Fruit fly (Drosophila melanogaster) whole organism, adult: Measurements from ENCODE around the gene capu.

Experiments used
- CG11617 ChIP-seq: fragments of 200-800 bp; sonication (Bioruptor generic); optimal IDR thresholded peaks from 2 replicates; lab custom pipeline; 2017; ENCODE audit warnings: mild to moderate bottlenecking, missing biosample characterization, missing genetic modification reagents, missing genetic modification characterization
- CG12768 ChIP-seq: fragments of 200-800 bp; sonication (Bioruptor generic); optimal IDR thresholded peaks from 2 replicates; lab custom pipeline; 2017; ENCODE audit warnings: missing biosample characterization, missing genetic modification characterization, mild to moderate bottlenecking, moderate library complexity, missing genetic modification reagents
- CG7045 ChIP-seq: fragments of 200-800 bp; sonication (Bioruptor generic); optimal IDR thresholded peaks from 2 replicates; lab custom pipeline; 2017; ENCODE audit warnings: missing biosample characterization, mild to moderate bottlenecking, missing genetic modification characterization
- CG7101 ChIP-seq: fragments of 200-800 bp; sonication (Bioruptor generic); optimal IDR thresholded peaks from 2 replicates; lab custom pipeline; 2018; ENCODE audit warnings: missing biosample characterization, mild to moderate bottlenecking, missing genetic modification characterization, moderate library complexity
- Clk ChIP-seq: fragments of 200-800 bp; sonication (Bioruptor generic); optimal IDR thresholded peaks from 2 replicates; lab custom pipeline; 2017; ENCODE audit warnings: missing biosample characterization, missing genetic modification characterization
- Crg-1 ChIP-seq: fragments of 200-800 bp; sonication (Bioruptor generic); optimal IDR thresholded peaks from 2 replicates; lab custom pipeline; 2016; ENCODE audit warnings: missing biosample characterization, missing genetic modification characterization
- Mnt ChIP-seq: fragments of 200-800 bp; sonication (Bioruptor generic); optimal IDR thresholded peaks from 2 replicates; lab custom pipeline; 2016; ENCODE audit warnings: missing biosample characterization, mild to moderate bottlenecking, missing genetic modification characterization
- bab1 ChIP-seq: fragments of 200-800 bp; sonication (Bioruptor generic); optimal IDR thresholded peaks from 3 replicates; lab custom pipeline; 2019; ENCODE audit warnings: missing biosample characterization, mild to moderate bottlenecking, missing genetic modification characterization, moderate library complexity
- cic ChIP-seq: fragments of 200-800 bp; sonication (Bioruptor generic); optimal IDR thresholded peaks from 2 replicates; lab custom pipeline; 2017; ENCODE audit warnings: missing biosample characterization, mild to moderate bottlenecking, missing genetic modification characterization, moderate library complexity
- kay ChIP-seq: fragments of 200-800 bp; sonication (Bioruptor generic); peaks from one replicate; lab custom pipeline; 2016; ENCODE audit warnings: missing biosample characterization, missing genetic modification characterization, borderline replicate concordance
- ovo ChIP-seq: fragments of 200-800 bp; sonication (Bioruptor generic); optimal IDR thresholded peaks from 2 replicates; lab custom pipeline; 2016; ENCODE audit warnings: missing biosample characterization, missing genetic modification characterization
- pad ChIP-seq: fragments of 200-800 bp; sonication (Bioruptor generic); optimal IDR thresholded peaks from 3 replicates; lab custom pipeline; 2017; ENCODE audit warnings: missing biosample characterization, missing genetic modification characterization, mild to moderate bottlenecking, moderate library complexity, missing genetic modification reagents
- toe ChIP-seq: fragments of 200-800 bp; sonication (Bioruptor generic); optimal IDR thresholded peaks from 2 replicates; lab custom pipeline; 2016; ENCODE audit warnings: missing biosample characterization, missing genetic modification characterization

Gene capu

dm6 chr2L:3825413-3825812 lies 77.2 kb downstream of the capu start, which contains the start of gene slp1:
Gene slp1, plus strand, starts transcription at chr2L:3825675.
- TF ChIP-seq CG12768 (no peak), CG7045 (GFP tag; lab: Kevin White, UChicago) (no peak), Crg-1 (GFP tag; lab: Kevin White, UChicago) (no peak), Clk (GFP tag; lab: Kevin White, UChicago) (no peak), CG7101 (tag; lab: Kevin White, UChicago) (no peak), cic (GFP tag; lab: Kevin White, UChicago) (no peak), bab1 (GFP tag; lab: Kevin White, UChicago) (no peak), Mnt (no peak), ovo (GFP tag; lab: Kevin White, UChicago) (no peak), CG11617 (GFP tag; lab: Kevin White, UChicago) (no peak)

DNA sequence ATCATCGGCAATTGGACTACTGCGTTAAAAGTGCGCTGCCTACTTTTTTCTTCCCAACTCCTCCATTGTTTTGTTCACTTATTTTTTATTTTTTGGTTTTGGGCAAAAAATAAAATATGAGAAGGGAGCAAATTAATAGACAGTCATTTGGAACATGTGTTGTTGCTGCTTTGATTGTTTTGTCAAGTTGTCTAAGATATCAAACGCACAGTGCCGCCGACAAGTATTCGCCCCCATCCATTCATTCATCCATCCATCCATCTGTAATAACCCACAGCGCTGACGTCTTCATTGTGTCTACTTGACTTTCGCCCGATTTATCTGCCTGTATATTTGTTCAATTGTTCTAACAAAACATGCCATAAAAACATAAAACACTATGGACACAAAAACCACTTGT lies 78.8 kb downstream of the capu start:
- no peak for TF ChIP-seq pad (GFP tag; lab: Kevin White, UChicago)
- TF ChIP-seq toe (GFP tag; lab: Kevin White, UChicago): no peak
- TF ChIP-seq kay (GFP tag; lab: Kevin White, UChicago): no peak
- no peak for TF ChIP-seq ovo (GFP tag; lab: Kevin White, UChicago)
